Worm (Caenorhabditis elegans) whole organism, midembryonic: ENCODE results near the gene hot-8.

Experiments
- T22C8.4 ChIP-seq: fragments of 200-800 bp; sonication (Bioruptor generic); IDR thresholded peaks from 2 replicates; pipeline ENCODE4 v1.3.6; 2022; ENCODE audit warnings: missing genetic modification characterization, missing compliant biosample characterization
- cog-1 ChIP-seq: sonication (generic microtip); optimal IDR thresholded peaks from 2 replicates; lab custom pipeline; 2016; ENCODE audit warnings: missing genetic modification characterization, missing compliant biosample characterization
- flt-1 ChIP-seq: fragments of 200-800 bp; sonication (Bioruptor generic); IDR thresholded peaks from 2 replicates; pipeline ENCODE4 v1.3.6; 2022; ENCODE audit warnings: missing genetic modification characterization, missing compliant biosample characterization
- klf-2 ChIP-seq: fragments of 200-800 bp; sonication (Bioruptor generic); conservative IDR thresholded peaks from 2 replicates; pipeline ENCODE4 v1.3.6; 2022; ENCODE audit warnings: missing genetic modification reagents, missing genetic modification characterization, missing compliant biosample characterization
- med-1 ChIP-seq: sonication (generic microtip); optimal IDR thresholded peaks from 2 replicates; lab custom pipeline; 2017; ENCODE audit warnings: missing genetic modification characterization, mild to moderate bottlenecking, missing compliant biosample characterization, antibody characterized with exemption, missing genetic modification reagents; ENCODE audit not compliant: insufficient read depth
- ref-1 ChIP-seq: fragments of 200-800 bp; sonication (Bioruptor generic); conservative IDR thresholded peaks from 2 replicates; pipeline ENCODE4 v1.3.6; 2022; ENCODE audit warnings: missing genetic modification reagents, missing genetic modification characterization, missing compliant biosample characterization
- tab-1 ChIP-seq: fragments of 200-800 bp; sonication (Bioruptor generic); IDR thresholded peaks from 2 replicates; pipeline ENCODE4 v1.3.6; 2022; ENCODE audit warnings: missing genetic modification characterization, missing compliant biosample characterization
- ztf-23 ChIP-seq: fragments of 200-800 bp; sonication (Bioruptor generic); IDR thresholded peaks from 2 replicates; pipeline ENCODE4 v1.3.6; 2022; ENCODE audit warnings: missing genetic modification reagents, missing genetic modification characterization, missing compliant biosample characterization
- ztf-29 ChIP-seq: fragments of 200-800 bp; sonication (Bioruptor generic); IDR thresholded peaks from 2 replicates; pipeline ENCODE4 v1.3.6; 2022; ENCODE audit warnings: missing genetic modification reagents, missing genetic modification characterization, missing compliant biosample characterization

The hot-8 gene

ce11 chrX:1183258-1183657, 3.2 kb downstream of the hot-8 start:
- TF ChIP-seq ztf-23 (GFP tag; lab: Robert Waterston, UW) (no peak), flt-1 (GFP tag; lab: Robert Waterston, UW) (no peak), tab-1 (GFP tag; lab: Robert Waterston, UW) (no peak), T22C8.4 (GFP tag; lab: Robert Waterston, UW) (no peak), klf-2 (GFP tag; lab: Robert Waterston, UW) (no peak), ztf-29 (GFP tag; lab: Robert Waterston, UW) (no peak), med-1 (GFP tag; lab: Kevin White, UChicago) (no peak), ref-1 (GFP tag; lab: Robert Waterston, UW) (no peak), cog-1 (tag; lab: Kevin White, UChicago) (no peak)

- TF ChIP-seq ref-1 (GFP tag; lab: Robert Waterston, UW) (no peak), cog-1 (tag; lab: Kevin White, UChicago) (no peak), ztf-23 (GFP tag; lab: Robert Waterston, UW) (no peak), klf-2 (GFP tag; lab: Robert Waterston, UW) (no peak), tab-1 (GFP tag; lab: Robert Waterston, UW) (no peak)
Measured at ce11 chrX:1183985-1184384, 3.9 kb downstream of the hot-8 start.

ce11 chrX:1185474-1185873, 5.4 kb downstream of the hot-8 start:
- no peak for TF ChIP-seq ref-1 (GFP tag; lab: Robert Waterston, UW)
- TF ChIP-seq med-1 (GFP tag; lab: Kevin White, UChicago), result no peak
- TF ChIP-seq tab-1 (GFP tag; lab: Robert Waterston, UW), result no peak
- TF ChIP-seq ztf-29 (GFP tag; lab: Robert Waterston, UW), result no peak
- no peak for TF ChIP-seq cog-1 (tag; lab: Kevin White, UChicago)
- no peak for TF ChIP-seq ztf-23 (GFP tag; lab: Robert Waterston, UW)
- TF ChIP-seq T22C8.4 (GFP tag; lab: Robert Waterston, UW), result no peak
- no peak for TF ChIP-seq klf-2 (GFP tag; lab: Robert Waterston, UW)
- TF ChIP-seq flt-1 (GFP tag; lab: Robert Waterston, UW), result no peak

ce11 chrX:1191582-1191981, 11.5 kb downstream of the hot-8 start, which contains the start of gene T13G4.4:
Gene T13G4.4 (minus strand): TSS chrX:1191678.
- TF ChIP-seq med-1 (GFP tag; lab: Kevin White, UChicago) (no peak), cog-1 (tag; lab: Kevin White, UChicago) (peak; percentile 3), klf-2 (GFP tag; lab: Robert Waterston, UW) (no peak)

ce11 chrX:1192848-1193247, 12.8 kb downstream of the hot-8 start, which contains the start of gene T13G4.1:
Gene T13G4.1 (plus strand): TSS chrX:1193148.
- TF ChIP-seq flt-1 (GFP tag; lab: Robert Waterston, UW) (no peak), klf-2 (GFP tag; lab: Robert Waterston, UW) (no peak), ztf-23 (GFP tag; lab: Robert Waterston, UW) (no peak), med-1 (GFP tag; lab: Kevin White, UChicago) (no peak), ztf-29 (GFP tag; lab: Robert Waterston, UW) (no peak), tab-1 (GFP tag; lab: Robert Waterston, UW) (no peak), T22C8.4 (GFP tag; lab: Robert Waterston, UW) (no peak), ref-1 (GFP tag; lab: Robert Waterston, UW) (no peak)

- 0 out of 2 replicates have a peak, but pooled peaks have one; percentile 7 for TF ChIP-seq klf-2 (GFP tag; lab: Robert Waterston, UW)
Measured at ce11 chrX:1195178-1195750, 15.2 kb downstream of the hot-8 start.

- TF ChIP-seq ztf-23 (GFP tag; lab: Robert Waterston, UW), result no peak
- no peak for TF ChIP-seq med-1 (GFP tag; lab: Kevin White, UChicago)
- no peak for TF ChIP-seq ref-1 (GFP tag; lab: Robert Waterston, UW)
- TF ChIP-seq ztf-29 (GFP tag; lab: Robert Waterston, UW), result no peak
- no peak for TF ChIP-seq klf-2 (GFP tag; lab: Robert Waterston, UW)
- no peak for TF ChIP-seq cog-1 (tag; lab: Kevin White, UChicago)
- no peak for TF ChIP-seq flt-1 (GFP tag; lab: Robert Waterston, UW)
- no peak for TF ChIP-seq T22C8.4 (GFP tag; lab: Robert Waterston, UW)
- TF ChIP-seq tab-1 (GFP tag; lab: Robert Waterston, UW), result no peak
Measured at ce11 chrX:1202638-1203037, 22.6 kb downstream of the hot-8 start.

ce11 chrX:1206029-1206428, 25.9 kb downstream of the hot-8 start, which contains the start of gene T13G4.7:
Gene T13G4.7 (minus strand): TSS chrX:1206129.
- TF ChIP-seq ztf-29 (GFP tag; lab: Robert Waterston, UW) (no peak), ref-1 (GFP tag; lab: Robert Waterston, UW) (no peak)

ce11 chrX:1207915-1208314, 27.8 kb downstream of the hot-8 start:
- TF ChIP-seq ref-1 (GFP tag; lab: Robert Waterston, UW) (no peak), flt-1 (GFP tag; lab: Robert Waterston, UW) (no peak), cog-1 (tag; lab: Kevin White, UChicago) (no peak), ztf-29 (GFP tag; lab: Robert Waterston, UW) (no peak), klf-2 (GFP tag; lab: Robert Waterston, UW) (no peak), tab-1 (GFP tag; lab: Robert Waterston, UW) (no peak), ztf-23 (GFP tag; lab: Robert Waterston, UW) (no peak), T22C8.4 (GFP tag; lab: Robert Waterston, UW) (no peak)

- TF ChIP-seq tab-1 (GFP tag; lab: Robert Waterston, UW), result no peak
- TF ChIP-seq T22C8.4 (GFP tag; lab: Robert Waterston, UW), result no peak
- no peak for TF ChIP-seq ztf-29 (GFP tag; lab: Robert Waterston, UW)
- TF ChIP-seq flt-1 (GFP tag; lab: Robert Waterston, UW), result no peak
- no peak for TF ChIP-seq ref-1 (GFP tag; lab: Robert Waterston, UW)
- no peak for TF ChIP-seq cog-1 (tag; lab: Kevin White, UChicago)
- no peak for TF ChIP-seq med-1 (GFP tag; lab: Kevin White, UChicago)
- no peak for TF ChIP-seq klf-2 (GFP tag; lab: Robert Waterston, UW)
- no peak for TF ChIP-seq ztf-23 (GFP tag; lab: Robert Waterston, UW)
Measured at ce11 chrX:1209096-1209495, 29.0 kb downstream of the hot-8 start, which contains the start of gene C46H3.1. Gene C46H3.1 (plus strand): TSS chrX:1209396.
